Fruit fly (Drosophila melanogaster) whole organism, embryonic: ENCODE data around the gene m-cup.
A peak's percentile ranks its signal among the peaks of the same experiment; 100 is the strongest.

Source experiments
- Antp ChIP-seq: fragments of 200-800 bp; sonication (Bioruptor generic); optimal IDR thresholded peaks from 3 replicates; lab custom pipeline; 2016; ENCODE audit warnings: missing biosample characterization, missing genetic modification characterization
- Atf6 ChIP-seq: fragments of 200-800 bp; sonication (Bioruptor generic); IDR thresholded peaks from 2 replicates; pipeline ENCODE4 v1.3.6; 2022; ENCODE audit warnings: missing biosample characterization, missing genetic modification characterization
- Bteb2 ChIP-seq: fragments of 200-800 bp; sonication (Bioruptor generic); optimal IDR thresholded peaks from 2 replicates; lab custom pipeline; 2016; ENCODE audit warnings: missing biosample characterization, missing genetic modification characterization
- CG12391 ChIP-seq: fragments of 200-800 bp; sonication (Bioruptor generic); optimal IDR thresholded peaks from 3 replicates; lab custom pipeline; 2018; ENCODE audit warnings: missing biosample characterization, mild to moderate bottlenecking, missing genetic modification characterization, moderate library complexity
- CG12659 ChIP-seq: fragments of 200-800 bp; sonication (Bioruptor generic); optimal IDR thresholded peaks from 3 replicates; lab custom pipeline; 2017; ENCODE audit warnings: mild to moderate bottlenecking, missing biosample characterization, missing genetic modification reagents, missing genetic modification characterization
- CG14441 ChIP-seq: fragments of 200-800 bp; sonication (Bioruptor generic); IDR thresholded peaks from 2 replicates; pipeline ENCODE4 v1.3.6; 2022; ENCODE audit warnings: missing biosample characterization, missing genetic modification characterization
- CG17385 ChIP-seq: fragments of 200-800 bp; sonication (Bioruptor generic); optimal IDR thresholded peaks from 3 replicates; lab custom pipeline; 2018; ENCODE audit warnings: missing biosample characterization, mild to moderate bottlenecking, missing genetic modification characterization
- CG3065 ChIP-seq: fragments of 200-800 bp; sonication (Bioruptor generic); optimal IDR thresholded peaks from 2 replicates; lab custom pipeline; 2016; ENCODE audit warnings: missing biosample characterization, missing genetic modification characterization
- CG34422 ChIP-seq: fragments of 200-800 bp; sonication (Bioruptor generic); IDR thresholded peaks from 3 replicates; pipeline ENCODE4 v1.3.6; 2022; ENCODE audit warnings: missing biosample characterization, missing genetic modification characterization
- CG5180 ChIP-seq: fragments of 200-800 bp; sonication (Bioruptor generic); optimal IDR thresholded peaks from 3 replicates; lab custom pipeline; 2017; ENCODE audit warnings: missing biosample characterization, missing genetic modification characterization, mild to moderate bottlenecking, moderate library complexity, missing genetic modification reagents
- CG5245 ChIP-seq: fragments of 200-800 bp; sonication (Bioruptor generic); optimal IDR thresholded peaks from 3 replicates; lab custom pipeline; 2016; ENCODE audit warnings: missing biosample characterization, missing genetic modification characterization
- CG8944 ChIP-seq: fragments of 200-800 bp; sonication (Bioruptor generic); optimal IDR thresholded peaks from 3 replicates; lab custom pipeline; 2016; ENCODE audit warnings: missing biosample characterization, missing genetic modification characterization
- CHES-1-like ChIP-seq: fragments of 200-800 bp; sonication (Bioruptor generic); optimal IDR thresholded peaks from 2 replicates; lab custom pipeline; 2016; ENCODE audit warnings: missing biosample characterization, missing genetic modification characterization
- CTCF ChIP-seq: fragments of 200-800 bp; sonication (Bioruptor generic); optimal IDR thresholded peaks from 2 replicates; lab custom pipeline; 2017; ENCODE audit warnings: missing biosample characterization, mild to moderate bottlenecking, missing genetic modification characterization, moderate library complexity
- Chrac-16 ChIP-seq: fragments of 200-800 bp; sonication (Bioruptor generic); optimal IDR thresholded peaks from 3 replicates; lab custom pipeline; 2016; ENCODE audit warnings: missing biosample characterization, missing genetic modification characterization
- Deaf1 ChIP-seq: fragments of 200-800 bp; optimal IDR thresholded peaks from 3 replicates; lab custom pipeline; 2019; ENCODE audit warnings: missing biosample characterization, mild to moderate bottlenecking, missing genetic modification characterization, moderate library complexity
- Dref ChIP-seq: fragments of 200-800 bp; sonication (Bioruptor generic); IDR thresholded peaks from 2 replicates; pipeline ENCODE4 v1.3.6; 2022; ENCODE audit warnings: missing biosample characterization, missing genetic modification characterization
- Drgx ChIP-seq: fragments of 200-800 bp; sonication (Bioruptor generic); IDR thresholded peaks from 2 replicates; pipeline ENCODE4 v1.3.6; 2022; ENCODE audit warnings: missing biosample characterization, missing genetic modification characterization
- E2f1 ChIP-seq: fragments of 200-800 bp; sonication (Bioruptor generic); IDR thresholded peaks from 2 replicates; pipeline ENCODE4 v1.3.6; 2022; ENCODE audit warnings: missing biosample characterization, missing genetic modification characterization
- Ets97D ChIP-seq: fragments of 200-800 bp; sonication (Bioruptor generic); optimal IDR thresholded peaks from 3 replicates; lab custom pipeline; 2016; ENCODE audit warnings: missing biosample characterization, missing genetic modification characterization
- HmgD ChIP-seq: fragments of 200-800 bp; sonication (Bioruptor generic); optimal IDR thresholded peaks from 3 replicates; lab custom pipeline; 2016; ENCODE audit warnings: missing biosample characterization, missing genetic modification characterization
- HmgZ ChIP-seq: fragments of 200-800 bp; sonication (Bioruptor generic); optimal IDR thresholded peaks from 2 replicates; lab custom pipeline; 2018; ENCODE audit warnings: missing biosample characterization, mild to moderate bottlenecking, missing genetic modification characterization
- Lim3 ChIP-seq: fragments of 200-800 bp; sonication (Bioruptor generic); IDR thresholded peaks from 2 replicates; pipeline ENCODE4 v1.3.6; 2022; ENCODE audit warnings: missing biosample characterization, missing genetic modification characterization
- MTF-1 ChIP-seq: fragments of 200-800 bp; sonication (Bioruptor generic); optimal IDR thresholded peaks from 2 replicates; lab custom pipeline; 2018; ENCODE audit warnings: missing biosample characterization, mild to moderate bottlenecking, missing genetic modification characterization, borderline replicate concordance
- NFAT ChIP-seq: fragments of 200-800 bp; sonication (Bioruptor generic); IDR thresholded peaks from 2 replicates; pipeline ENCODE4 v1.3.6; 2022; ENCODE audit warnings: missing biosample characterization, missing genetic modification characterization
- Scr ChIP-seq: fragments of 200-800 bp; sonication (Bioruptor generic); IDR thresholded peaks from 2 replicates; pipeline ENCODE4 v1.3.6; 2022; ENCODE audit warnings: missing biosample characterization, missing genetic modification characterization; ENCODE audit not compliant: partially characterized antibody
- Tbp ChIP-seq: fragments of >200 bp; optimal IDR thresholded peaks from 2 replicates; lab custom pipeline; 2018; ENCODE audit warnings: missing biosample characterization, missing genetic modification characterization
- bsh ChIP-seq, 2 experiments: fragments of 200-800 bp; sonication (Bioruptor generic); optimal IDR thresholded peaks; 2 replicates each; lab custom pipeline; 2017 to 2018; ENCODE audit warnings: mild to moderate bottlenecking in 2 of 2, missing biosample characterization in 2 of 2, missing genetic modification characterization in 2 of 2, moderate library complexity in 1 of 2
- cg ChIP-seq: fragments of 200-800 bp; sonication (Bioruptor generic); optimal IDR thresholded peaks from 3 replicates; lab custom pipeline; 2019; ENCODE audit warnings: missing biosample characterization, mild to moderate bottlenecking, missing genetic modification characterization, moderate library complexity
- ci ChIP-seq: fragments of 200-800 bp; sonication (Bioruptor generic); IDR thresholded peaks from 3 replicates; pipeline ENCODE4 v1.3.6; 2022; ENCODE audit warnings: missing biosample characterization, missing genetic modification characterization
- crol ChIP-seq: fragments of 200-800 bp; sonication (Bioruptor generic); IDR thresholded peaks from 2 replicates; pipeline ENCODE4 v1.3.6; 2022; ENCODE audit warnings: missing biosample characterization, missing genetic modification characterization
- crp ChIP-seq, 2 experiments: fragments of 200-800 bp; sonication (Bioruptor generic); optimal IDR thresholded peaks; 2 replicates in 1 of 2; 3 replicates in 1 of 2; lab custom pipeline; 2017; ENCODE audit warnings: missing biosample characterization in 2 of 2, missing genetic modification characterization in 2 of 2, mild to moderate bottlenecking in 1 of 2, moderate library complexity in 1 of 2
- da ChIP-seq: fragments of 200-800 bp; sonication (Bioruptor generic); optimal IDR thresholded peaks from 2 replicates; lab custom pipeline; 2016; ENCODE audit warnings: missing biosample characterization, missing genetic modification characterization
- dan ChIP-seq: fragments of 200-800 bp; sonication (Bioruptor generic); IDR thresholded peaks from 2 replicates; pipeline ENCODE4 v1.3.6; 2022; ENCODE audit warnings: missing biosample characterization, missing genetic modification characterization
- ems ChIP-seq: fragments of 200-800 bp; sonication (Bioruptor generic); optimal IDR thresholded peaks from 3 replicates; lab custom pipeline; 2016; ENCODE audit warnings: missing biosample characterization, missing genetic modification characterization
- gem ChIP-seq: fragments of 200-800 bp; sonication (Bioruptor generic); optimal IDR thresholded peaks from 2 replicates; lab custom pipeline; 2019; ENCODE audit warnings: missing biosample characterization, mild to moderate bottlenecking, missing genetic modification characterization, moderate library complexity
- grn ChIP-seq: fragments of 200-800 bp; sonication (Bioruptor generic); optimal IDR thresholded peaks from 3 replicates; lab custom pipeline; 2017; ENCODE audit warnings: missing biosample characterization, missing genetic modification characterization
- gsb-n ChIP-seq: fragments of 200-800 bp; sonication (Bioruptor generic); optimal IDR thresholded peaks from 3 replicates; lab custom pipeline; 2018; ENCODE audit warnings: missing biosample characterization, mild to moderate bottlenecking, missing genetic modification characterization
- hth ChIP-seq: fragments of >200 bp; optimal IDR thresholded peaks from 2 replicates; lab custom pipeline; 2017; ENCODE audit warnings: inconsistent platforms
- inv ChIP-seq: fragments of 200-800 bp; sonication (Bioruptor generic); IDR thresholded peaks from 2 replicates; pipeline ENCODE4 v1.3.6; 2022; ENCODE audit warnings: missing biosample characterization, missing genetic modification characterization; ENCODE audit not compliant: partially characterized antibody
- lola ChIP-seq, 3 experiments: fragments of >200 bp in 2 of 3; fragments of 200-800 bp in 1 of 3; sonication (Bioruptor generic) in 1 of 3; optimal IDR thresholded peaks; 2 replicates each; lab custom pipeline; 2017 to 2019; ENCODE audit warnings: missing biosample characterization in 3 of 3, missing genetic modification characterization in 3 of 3, mild to moderate bottlenecking in 1 of 3, moderate library complexity in 1 of 3
- mld ChIP-seq: fragments of 200-800 bp; sonication (Bioruptor generic); IDR thresholded peaks from 3 replicates; pipeline ENCODE4 v1.3.6; 2022; ENCODE audit warnings: missing biosample characterization, missing genetic modification characterization; ENCODE audit not compliant: partially characterized antibody
- nom ChIP-seq: fragments of 200-800 bp; sonication (Bioruptor generic); optimal IDR thresholded peaks from 2 replicates; lab custom pipeline; 2017; ENCODE audit warnings: missing biosample characterization, missing genetic modification characterization, mild to moderate bottlenecking, moderate library complexity, missing genetic modification reagents
- odd ChIP-seq: fragments of 200-800 bp; sonication (Bioruptor generic); optimal IDR thresholded peaks from 2 replicates; lab custom pipeline; 2017; ENCODE audit warnings: missing biosample characterization, mild to moderate bottlenecking, missing genetic modification characterization
- pan ChIP-seq, 4 experiments: fragments of >200 bp in 3 of 4; fragments of 200-800 bp in 1 of 4; sonication (Bioruptor generic) in 1 of 4; optimal IDR thresholded peaks in 3 of 4; IDR thresholded peaks in 1 of 4; 2 replicates each; pipeline versions ENCODE4 v1.3.6 to Lab custom; 2017 to 2022; ENCODE audit warnings: missing biosample characterization in 2 of 4, missing genetic modification characterization in 2 of 4, mixed read lengths in 1 of 4
- pho ChIP-seq: fragments of 200-800 bp; sonication (Bioruptor generic); optimal IDR thresholded peaks from 2 replicates; lab custom pipeline; 2016; ENCODE audit warnings: missing biosample characterization, missing genetic modification characterization
- sna ChIP-seq: fragments of 200-800 bp; sonication (Bioruptor generic); IDR thresholded peaks from 2 replicates; pipeline ENCODE4 v1.3.6; 2022; ENCODE audit warnings: missing biosample characterization, missing genetic modification characterization; ENCODE audit not compliant: partially characterized antibody
- stc ChIP-seq: fragments of 200-800 bp; sonication (Bioruptor generic); IDR thresholded peaks from 2 replicates; pipeline ENCODE4 v1.3.6; 2022; ENCODE audit warnings: missing biosample characterization, missing genetic modification characterization
- tna ChIP-seq: fragments of 200-800 bp; sonication (Bioruptor generic); IDR thresholded peaks from 2 replicates; pipeline ENCODE4 v1.3.6; 2022; ENCODE audit warnings: missing biosample characterization, missing genetic modification characterization; ENCODE audit not compliant: partially characterized antibody
- tup ChIP-seq: fragments of 200-800 bp; sonication (Bioruptor generic); optimal IDR thresholded peaks from 2 replicates; lab custom pipeline; 2016; ENCODE audit warnings: missing biosample characterization, mild to moderate bottlenecking, missing genetic modification characterization, moderate library complexity

m-cup gene

dm6 chr3R:17118917-17119378 is 30.3 kb downstream of the m-cup start (continued):
- TF ChIP-seq CG5180 (no peak), CG17385 (peak; percentile 33), CG14441 (GFP tag; lab: Robert Waterston, UW) (peak; percentile 23; the same call in 1 of the 2 replicates), CHES-1-like (GFP tag; lab: Kevin White, UChicago) (peak; percentile 25), HmgZ (tag; lab: Kevin White, UChicago) (peak; percentile 14), bsh (GFP tag; optimal IDR thresholded peaks at IDR 0.05; lab: Kevin White, UChicago) (no peak), cg (peak; percentile 43), gsb-n (tag; lab: Kevin White, UChicago) (no peak), gem (tag; lab: Kevin White, UChicago) (no peak), CG12391 (tag; lab: Kevin White, UChicago) (no peak), Chrac-16 (no peak), ci (GFP tag; lab: Robert Waterston, UW) (peak; percentile 56; the same call in 1 of the 3 replicates), inv (GFP tag; lab: Robert Waterston, UW) (peak; percentile 39; the same call in 1 of the 2 replicates), Drgx (GFP tag; lab: Robert Waterston, UW) (no peak), sna (GFP tag; lab: Robert Waterston, UW) (peak; percentile 22; the same call in 1 of the 2 replicates), CG12659 (peak; percentile 36), crp (GFP tag; optimal IDR thresholded peaks at IDR 0.05; lab: Kevin White, UChicago) (peak in 1 of 2 experiments; percentile 70), Lim3 (GFP tag; lab: Robert Waterston, UW) (no peak), da (GFP tag; lab: Kevin White, UChicago) (no peak), MTF-1 (no peak), odd (GFP tag; lab: Kevin White, UChicago) (no peak), grn (GFP tag; lab: Kevin White, UChicago) (no peak), ems (GFP tag; lab: Kevin White, UChicago) (no peak), Scr (GFP tag; lab: Robert Waterston, UW) (peak; percentile 21; the same call in 1 of the 2 replicates), Atf6 (GFP tag; lab: Robert Waterston, UW) (peak; percentile 32; the same call in 1 of the 2 replicates), Bteb2 (GFP tag; lab: Kevin White, UChicago) (no peak), CG3065 (GFP tag; lab: Kevin White, UChicago) (no peak), mld (GFP tag; lab: Robert Waterston, UW) (no peak), E2f1 (GFP tag; lab: Robert Waterston, UW) (no peak), pan (optimal IDR thresholded peaks at IDR 0.05; lab: Kevin White, UChicago) (no peak), pan (GFP tag; optimal IDR thresholded peaks at IDR 0.05 in 1 of 2, IDR thresholded peaks at IDR 0.05 in 1 of 2) (peak in 1 of 2 experiments; percentile 18), tna (GFP tag; lab: Robert Waterston, UW) (0 out of 2 replicates have a peak, but pooled peaks have one; percentile 21), crol (no peak), tup (GFP tag; lab: Kevin White, UChicago) (no peak), HmgD (GFP tag; lab: Kevin White, UChicago) (no peak), CG5245 (no peak), Antp (GFP tag; lab: Kevin White, UChicago) (no peak), stc (no peak), Dref (GFP tag; lab: Robert Waterston, UW) (no peak), pho (GFP tag; lab: Kevin White, UChicago) (no peak), nom (GFP tag; lab: Kevin White, UChicago) (peak; percentile 41), Ets97D (GFP tag; lab: Kevin White, UChicago) (no peak), CG8944 (GFP tag; lab: Kevin White, UChicago) (no peak), hth (lab: Kevin White, UChicago) (no peak), Deaf1 (tag; lab: Kevin White, UChicago) (peak; percentile 85), CTCF (GFP tag; lab: Kevin White, UChicago) (peak; percentile 55), NFAT (no peak), dan (GFP tag; lab: Robert Waterston, UW) (no peak), CG34422 (GFP tag; lab: Robert Waterston, UW) (peak; percentile 56; the same call in 1 of the 3 replicates), Tbp (no peak), lola (GFP tag; optimal IDR thresholded peaks at IDR 0.05; lab: Kevin White, UChicago) (no peak)
